Worm (Caenorhabditis elegans) whole organism, young adult: ENCODE measurements around the gene K03H1.12.

ENCODE experiments used
- F22D6.2 ChIP-seq: sonication (generic microtip); optimal IDR thresholded peaks from 2 replicates; lab custom pipeline; 2016; ENCODE audit warnings: mild to moderate bottlenecking, missing genetic modification characterization, missing compliant biosample characterization
- F33H1.4 ChIP-seq: fragments of 200-800 bp; sonication (Bioruptor generic); IDR thresholded peaks from 2 replicates; pipeline ENCODE4 v1.3.6; 2022; ENCODE audit warnings: missing genetic modification reagents, missing genetic modification characterization, missing compliant biosample characterization
- Y56A3A.18 ChIP-seq: fragments of 200-800 bp; sonication (Bioruptor generic); IDR thresholded peaks from 2 replicates; pipeline ENCODE4 v1.3.6; 2022; ENCODE audit warnings: missing genetic modification reagents, missing genetic modification characterization, missing compliant biosample characterization
- ama-1 ChIP-seq, 3 experiments: fragments of 150-350 bp in 1 of 3; sonication (generic microtip) in 2 of 3; optimal IDR thresholded peaks; 2 replicates each; lab custom pipeline; 2014 to 2018; ENCODE audit warnings: missing biosample characterization in 2 of 3, missing genetic modification characterization in 2 of 3, missing genetic modification reagents in 2 of 3
- hsf-1 ChIP-seq: fragments of 200-800 bp; sonication (Bioruptor generic); IDR thresholded peaks from 2 replicates; pipeline ENCODE4 v1.3.6; 2022; ENCODE audit warnings: missing genetic modification reagents, missing genetic modification characterization, missing compliant biosample characterization
- lin-26 ChIP-seq: fragments of 200-800 bp; sonication (Bioruptor generic); IDR thresholded peaks from 2 replicates; pipeline ENCODE4 v1.3.6; 2022; ENCODE audit warnings: missing genetic modification reagents, missing genetic modification characterization, missing compliant biosample characterization
- nhr-80 ChIP-seq: sonication (generic microtip); optimal IDR thresholded peaks from 2 replicates; lab custom pipeline; 2016; ENCODE audit warnings: missing genetic modification characterization, missing compliant biosample characterization
- pha-4 ChIP-seq: fragments of 150-350 bp; sonication (generic microtip); optimal IDR thresholded peaks from 2 replicates; lab custom pipeline; 2014; ENCODE audit warnings: missing biosample characterization, missing genetic modification reagents, missing genetic modification characterization
- unc-130 ChIP-seq: sonication (generic microtip); optimal IDR thresholded peaks from 2 replicates; lab custom pipeline; 2016; ENCODE audit warnings: missing genetic modification reagents, missing genetic modification characterization, missing compliant biosample characterization
- unc-62 ChIP-seq: fragments of 150-350 bp; optimal IDR thresholded peaks from 2 replicates; lab custom pipeline; 2014; ENCODE audit warnings: missing biosample characterization, missing genetic modification reagents, missing genetic modification characterization

- TF ChIP-seq Y56A3A.18 (GFP tag; lab: Robert Waterston, UW) (no peak), ama-1 (optimal IDR thresholded peaks at IDR 0.05; lab: Kevin White, UChicago) (no peak), ama-1 (GFP tag; optimal IDR thresholded peaks at IDR 0.05; lab: Kevin White, UChicago) (no peak), F33H1.4 (GFP tag; lab: Robert Waterston, UW) (no peak), pha-4 (no peak), unc-130 (GFP tag; lab: Kevin White, UChicago) (no peak), unc-62 (GFP tag; lab: Kevin White, UChicago) (no peak), hsf-1 (GFP tag; lab: Robert Waterston, UW) (no peak), lin-26 (GFP tag; lab: Robert Waterston, UW) (no peak), F22D6.2 (tag; lab: Kevin White, UChicago) (no peak), nhr-80 (no peak)
Observed at ce11 chrIII:9908769-9909168, 32.7 kb upstream of the K03H1.12 start.
